Fruit fly (Drosophila melanogaster): ENCODE results near the gene CG44000.

dm6 chr2L:5054953-5055352 is 11.9 kb downstream of the CG44000 start, which contains the start of the genes CG14036 and His3.3A:
- no peak for TF ChIP-seq Myc (optimal IDR thresholded peaks at IDR 0.05)
- no peak for TF ChIP-seq insv (optimal IDR thresholded peaks at IDR 0.05)
- TF ChIP-seq ttk (optimal IDR thresholded peaks at IDR 0.05): no peak
- no peak for TF ChIP-seq psq (optimal IDR thresholded peaks at IDR 0.05)

Measured in Kc167 (cell line).